Worm (Caenorhabditis elegans) whole organism, mixed stage, embryonic: Measurements from ENCODE around the gene cpna-5.

Source experiments
- ceh-43 ChIP-seq: fragments of 200-800 bp; sonication (Bioruptor generic); optimal IDR thresholded peaks from 2 replicates; lab custom pipeline; 2018; ENCODE audit warnings: mild to moderate bottlenecking, missing genetic modification characterization, moderate library complexity, missing compliant biosample characterization
- nhr-12 ChIP-seq: fragments of 150-350 bp; optimal IDR thresholded peaks from 2 replicates; lab custom pipeline; 2014; ENCODE audit warnings: missing biosample characterization, missing genetic modification characterization
- nhr-237 ChIP-seq: fragments of 150-350 bp; optimal IDR thresholded peaks from 2 replicates; lab custom pipeline; 2014; ENCODE audit warnings: missing biosample characterization, missing genetic modification characterization
- nhr-76 ChIP-seq: sonication (generic microtip); optimal IDR thresholded peaks from 2 replicates; lab custom pipeline; 2017; ENCODE audit warnings: missing biosample characterization, missing genetic modification characterization
- pha-4 ChIP-seq: fragments of 150-350 bp; optimal IDR thresholded peaks from 2 replicates; lab custom pipeline; 2018; ENCODE audit warnings: missing biosample characterization, missing genetic modification reagents, missing genetic modification characterization
- unc-39 ChIP-seq: fragments of 150-350 bp; optimal IDR thresholded peaks from 2 replicates; lab custom pipeline; 2014; ENCODE audit warnings: missing biosample characterization, missing genetic modification characterization
- unc-62 ChIP-seq: fragments of 150-350 bp; optimal IDR thresholded peaks from 2 replicates; lab custom pipeline; 2014; ENCODE audit warnings: missing biosample characterization, missing genetic modification reagents, missing genetic modification characterization
- zip-8 ChIP-seq: fragments of 150-350 bp; optimal IDR thresholded peaks from 2 replicates; lab custom pipeline; 2014; ENCODE audit warnings: missing biosample characterization, missing genetic modification characterization

- TF ChIP-seq unc-39 (tag; lab: Kevin White, UChicago) (no peak), ceh-43 (GFP tag; lab: Kevin White, UChicago) (no peak), nhr-237 (no peak), pha-4 (no peak), unc-62 (no peak), nhr-12 (tag; lab: Kevin White, UChicago) (no peak), zip-8 (no peak), nhr-76 (tag; lab: Kevin White, UChicago) (no peak)
These were observed 46.7 kb downstream of the cpna-5 start, which contains the start of gene lir-1 for ce11 chrII:7671705-7672104.
